Worm (Caenorhabditis elegans) whole organism, L1 larva: ENCODE data around the gene T24E12.3.

Source experiments
- F16B12.6 ChIP-seq: fragments of 150-350 bp; optimal IDR thresholded peaks from 2 replicates; lab custom pipeline; 2014; ENCODE audit warnings: missing biosample characterization, missing genetic modification characterization
- ama-1 ChIP-seq: fragments of 150-350 bp; optimal IDR thresholded peaks from 2 replicates; lab custom pipeline; 2014
- ceh-8 ChIP-seq: fragments of 200-800 bp; sonication (Bioruptor generic); optimal IDR thresholded peaks from 2 replicates; lab custom pipeline; 2018; ENCODE audit warnings: mild to moderate bottlenecking, missing genetic modification characterization, moderate library complexity, missing compliant biosample characterization
- elt-3 ChIP-seq, 6 experiments: fragments of 150-350 bp in 1 of 6; sonication (generic microtip); optimal IDR thresholded peaks; 2 replicates each; lab custom pipeline; 2017 to 2018; ENCODE audit warnings: missing biosample characterization in 6 of 6, missing genetic modification characterization in 6 of 6, inconsistent platforms in 1 of 6
- fkh-4 ChIP-seq: sonication (generic microtip); optimal IDR thresholded peaks from 2 replicates; lab custom pipeline; 2016; ENCODE audit warnings: missing compliant biosample characterization, missing genetic modification characterization, borderline replicate concordance
- fkh-8 ChIP-seq: sonication (generic microtip); optimal IDR thresholded peaks from 2 replicates; lab custom pipeline; 2016; ENCODE audit warnings: mild to moderate bottlenecking, missing genetic modification characterization, missing compliant biosample characterization
- hpl-2 ChIP-seq: fragments of 150-350 bp; optimal IDR thresholded peaks from 2 replicates; lab custom pipeline; 2014; ENCODE audit warnings: missing biosample characterization, missing genetic modification reagents, missing genetic modification characterization
- mdl-1 ChIP-seq, 2 experiments: fragments of 150-350 bp; optimal IDR thresholded peaks; 2 replicates each; lab custom pipeline; 2014 to 2017; ENCODE audit warnings: missing biosample characterization in 2 of 2, missing genetic modification characterization in 2 of 2, inconsistent platforms in 1 of 2
- nhr-12 ChIP-seq: sonication (generic microtip); optimal IDR thresholded peaks from 2 replicates; lab custom pipeline; 2017; ENCODE audit warnings: missing biosample characterization, missing genetic modification characterization
- nhr-237 ChIP-seq: fragments of 150-350 bp; optimal IDR thresholded peaks from 2 replicates; lab custom pipeline; 2014; ENCODE audit warnings: missing biosample characterization, missing genetic modification characterization
- pqm-1 ChIP-seq: sonication (generic microtip); optimal IDR thresholded peaks from 3 replicates; lab custom pipeline; 2017; ENCODE audit warnings: missing biosample characterization, missing genetic modification characterization
- rnt-1 ChIP-seq: sonication (generic microtip); optimal IDR thresholded peaks from 2 replicates; lab custom pipeline; 2016; ENCODE audit warnings: mild to moderate bottlenecking, missing genetic modification characterization, moderate library complexity, missing compliant biosample characterization
- ztf-11 ChIP-seq, 2 experiments: sonication (generic microtip); optimal IDR thresholded peaks; 2 replicates each; lab custom pipeline; 2016 to 2017; ENCODE audit warnings: missing genetic modification characterization in 2 of 2, missing biosample characterization in 1 of 2, missing compliant biosample characterization in 1 of 2
- ztf-4 ChIP-seq: fragments of 150-350 bp; optimal IDR thresholded peaks from 2 replicates; lab custom pipeline; 2014; ENCODE audit warnings: missing biosample characterization, missing genetic modification characterization

DNA sequence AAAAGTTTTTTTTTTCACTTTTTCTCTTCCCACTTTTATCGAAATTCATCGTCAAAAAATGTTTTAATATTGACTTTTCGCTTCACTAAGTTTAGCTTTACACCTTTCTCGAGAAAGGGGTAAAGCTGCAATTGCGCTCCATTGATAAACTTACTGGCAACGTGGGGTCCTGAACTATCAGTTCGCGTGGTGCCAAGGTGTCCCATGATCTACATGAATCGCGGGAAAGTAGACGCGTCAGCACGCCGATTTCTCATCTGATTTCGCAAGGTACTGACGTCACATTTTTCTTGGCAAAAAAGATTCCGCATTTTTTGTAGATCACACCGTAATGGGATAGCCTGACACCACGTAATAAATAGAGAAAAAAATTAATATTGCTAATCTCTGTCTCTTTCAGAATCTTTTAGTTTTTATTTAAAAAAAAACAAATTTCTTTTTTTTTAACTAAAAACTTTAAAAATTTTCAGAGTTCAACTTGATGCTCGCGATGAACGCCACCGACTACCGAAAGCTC lies 36.1 kb downstream of the T24E12.3 start, which contains the start of gene lido-15:
- TF ChIP-seq nhr-237 = no peak
- TF ChIP-seq fkh-4 (tag; lab: Kevin White, UChicago) = no peak
- TF ChIP-seq ztf-11 (tag; optimal IDR thresholded peaks at IDR 0.05; lab: Kevin White, UChicago) = no peak
- no peak for TF ChIP-seq elt-3 (tag; optimal IDR thresholded peaks at IDR 0.05; lab: Kevin White, UChicago)
- no peak for TF ChIP-seq hpl-2 (GFP tag; lab: Kevin White, UChicago)
- TF ChIP-seq F16B12.6 (tag; lab: Kevin White, UChicago) = no peak
- no peak for TF ChIP-seq nhr-12
- no peak for TF ChIP-seq ztf-4 (tag; lab: Kevin White, UChicago)
- TF ChIP-seq ama-1 (lab: Kevin White, UChicago) = no peak
- no peak for TF ChIP-seq ceh-8
- TF ChIP-seq fkh-8 = no peak
- no peak for TF ChIP-seq rnt-1 (tag; lab: Kevin White, UChicago)
- no peak for TF ChIP-seq pqm-1 (tag; lab: Kevin White, UChicago)
- no peak for TF ChIP-seq mdl-1 (tag; optimal IDR thresholded peaks at IDR 0.05; lab: Kevin White, UChicago)
